Fruit fly (Drosophila melanogaster) whole organism, embryonic: ENCODE results near the gene Iyd.

Source experiments
- Antp ChIP-seq: fragments of 200-800 bp; sonication (Bioruptor generic); optimal IDR thresholded peaks from 3 replicates; lab custom pipeline; 2016; ENCODE audit warnings: missing biosample characterization, missing genetic modification characterization
- Asciz ChIP-seq: fragments of 200-800 bp; sonication (Bioruptor generic); optimal IDR thresholded peaks from 2 replicates; lab custom pipeline; 2017; ENCODE audit warnings: missing biosample characterization, mild to moderate bottlenecking, missing genetic modification characterization, missing genetic modification reagents
- CG10431 ChIP-seq: fragments of 200-800 bp; sonication (Bioruptor generic); optimal IDR thresholded peaks from 3 replicates; lab custom pipeline; 2018; ENCODE audit warnings: missing biosample characterization, mild to moderate bottlenecking, missing genetic modification characterization
- CG11093 ChIP-seq: fragments of 200-800 bp; sonication (Bioruptor generic); IDR thresholded peaks from 3 replicates; pipeline ENCODE4 v1.3.6; 2022; ENCODE audit warnings: missing biosample characterization, missing genetic modification characterization
- CG11247 ChIP-seq: fragments of 200-800 bp; sonication (Bioruptor generic); IDR thresholded peaks from 2 replicates; pipeline ENCODE4 v1.3.6; 2022; ENCODE audit warnings: missing biosample characterization, missing genetic modification characterization
- CG11723 ChIP-seq: fragments of 200-800 bp; sonication (Bioruptor generic); optimal IDR thresholded peaks from 2 replicates; lab custom pipeline; 2017; ENCODE audit warnings: missing biosample characterization, mild to moderate bottlenecking, missing genetic modification characterization
- CG12219 ChIP-seq: fragments of 200-800 bp; sonication (Bioruptor generic); optimal IDR thresholded peaks from 3 replicates; lab custom pipeline; 2018; ENCODE audit warnings: missing biosample characterization, mild to moderate bottlenecking, missing genetic modification characterization
- CG12659 ChIP-seq: fragments of 200-800 bp; sonication (Bioruptor generic); optimal IDR thresholded peaks from 3 replicates; lab custom pipeline; 2017; ENCODE audit warnings: mild to moderate bottlenecking, missing biosample characterization, missing genetic modification reagents, missing genetic modification characterization
- CG13123 ChIP-seq: fragments of 200-800 bp; sonication (Bioruptor generic); optimal IDR thresholded peaks from 2 replicates; lab custom pipeline; 2016; ENCODE audit warnings: missing biosample characterization, missing genetic modification characterization
- CG13296 ChIP-seq: fragments of 200-800 bp; sonication (Bioruptor generic); optimal IDR thresholded peaks from 3 replicates; lab custom pipeline; 2018; ENCODE audit warnings: missing biosample characterization, mild to moderate bottlenecking, missing genetic modification characterization
- CG1602 ChIP-seq: fragments of 200-800 bp; sonication (Bioruptor generic); optimal IDR thresholded peaks from 3 replicates; lab custom pipeline; 2016; ENCODE audit warnings: missing biosample characterization, missing genetic modification characterization
- CG16863 ChIP-seq: fragments of 200-800 bp; sonication (Bioruptor generic); optimal IDR thresholded peaks from 3 replicates; lab custom pipeline; 2016; ENCODE audit warnings: missing biosample characterization, missing genetic modification characterization
- CG17912 ChIP-seq: fragments of 200-800 bp; sonication (Bioruptor generic); optimal IDR thresholded peaks from 2 replicates; lab custom pipeline; 2018; ENCODE audit warnings: missing biosample characterization, mild to moderate bottlenecking, missing genetic modification characterization
- CG18476 ChIP-seq: fragments of 200-800 bp; sonication (Bioruptor generic); optimal IDR thresholded peaks from 2 replicates; lab custom pipeline; 2016; ENCODE audit warnings: missing biosample characterization, mild to moderate bottlenecking, missing genetic modification characterization
- CG2678 ChIP-seq: fragments of 200-800 bp; sonication (Bioruptor generic); optimal IDR thresholded peaks from 3 replicates; lab custom pipeline; 2019; ENCODE audit warnings: missing biosample characterization, mild to moderate bottlenecking, missing genetic modification characterization, moderate library complexity
- CG30020 ChIP-seq: fragments of 200-800 bp; optimal IDR thresholded peaks from 2 replicates; lab custom pipeline; 2019; ENCODE audit warnings: missing biosample characterization, mild to moderate bottlenecking, missing genetic modification characterization, moderate library complexity
- CG32767 ChIP-seq: fragments of 200-800 bp; sonication (Bioruptor generic); IDR thresholded peaks from 2 replicates; pipeline ENCODE4 v1.3.6; 2022; ENCODE audit warnings: missing biosample characterization, missing genetic modification characterization
- CG32772 ChIP-seq: fragments of 200-800 bp; sonication (Bioruptor generic); IDR thresholded peaks from 2 replicates; pipeline ENCODE4 v1.3.6; 2022; ENCODE audit warnings: missing biosample characterization, missing genetic modification characterization
- CG3281 ChIP-seq: fragments of 200-800 bp; sonication (Bioruptor generic); optimal IDR thresholded peaks from 3 replicates; lab custom pipeline; 2017; ENCODE audit warnings: missing biosample characterization, mild to moderate bottlenecking, missing genetic modification characterization
- CG34224 ChIP-seq: fragments of 200-800 bp; sonication (Bioruptor generic); IDR thresholded peaks from 3 replicates; pipeline ENCODE4 v1.3.6; 2022; ENCODE audit warnings: missing biosample characterization, missing genetic modification characterization; ENCODE audit not compliant: partially characterized antibody
- CG43689 ChIP-seq: fragments of 200-800 bp; sonication (Bioruptor generic); IDR thresholded peaks from 2 replicates; pipeline ENCODE4 v1.3.6; 2022; ENCODE audit warnings: missing biosample characterization, missing genetic modification characterization
- CG8478 ChIP-seq: fragments of >200 bp; optimal IDR thresholded peaks from 2 replicates; lab custom pipeline; 2018
- Chrac-16 ChIP-seq: fragments of 200-800 bp; sonication (Bioruptor generic); optimal IDR thresholded peaks from 3 replicates; lab custom pipeline; 2016; ENCODE audit warnings: missing biosample characterization, missing genetic modification characterization
- Deaf1 ChIP-seq: fragments of 200-800 bp; optimal IDR thresholded peaks from 3 replicates; lab custom pipeline; 2019; ENCODE audit warnings: missing biosample characterization, mild to moderate bottlenecking, missing genetic modification characterization, moderate library complexity
- Dip3 ChIP-seq: fragments of 200-800 bp; sonication (Bioruptor generic); optimal IDR thresholded peaks from 3 replicates; lab custom pipeline; 2016; ENCODE audit warnings: missing biosample characterization, missing genetic modification characterization
- Dll ChIP-seq: fragments of 200-800 bp; sonication (Bioruptor generic); IDR thresholded peaks from 4 replicates; pipeline ENCODE4 v1.3.6; 2022; ENCODE audit warnings: missing biosample characterization, missing genetic modification characterization; ENCODE audit not compliant: partially characterized antibody
- Fer2 ChIP-seq: fragments of 200-800 bp; sonication (Bioruptor generic); optimal IDR thresholded peaks from 2 replicates; lab custom pipeline; 2018; ENCODE audit warnings: missing biosample characterization, mild to moderate bottlenecking, missing genetic modification characterization, moderate library complexity
- Gug ChIP-seq: fragments of 200-800 bp; sonication (Bioruptor generic); IDR thresholded peaks from 4 replicates; pipeline ENCODE4 v1.3.6; 2022; ENCODE audit warnings: missing biosample characterization, missing genetic modification characterization
- Hey ChIP-seq: fragments of 200-800 bp; sonication (Bioruptor generic); optimal IDR thresholded peaks from 3 replicates; lab custom pipeline; 2018; ENCODE audit warnings: missing biosample characterization, mild to moderate bottlenecking, missing genetic modification characterization
- Hr3 ChIP-seq: fragments of 200-800 bp; sonication (Bioruptor generic); optimal IDR thresholded peaks from 3 replicates; lab custom pipeline; 2016; ENCODE audit warnings: missing biosample characterization, missing genetic modification characterization
- MESR4 ChIP-seq: fragments of 200-800 bp; sonication (Bioruptor generic); optimal IDR thresholded peaks from 2 replicates; lab custom pipeline; 2018; ENCODE audit warnings: missing biosample characterization, mild to moderate bottlenecking, missing genetic modification characterization, moderate library complexity
- Myb ChIP-seq: fragments of 200-800 bp; sonication (Bioruptor generic); optimal IDR thresholded peaks from 2 replicates; lab custom pipeline; 2016; ENCODE audit warnings: missing biosample characterization, missing genetic modification characterization
- Nf-YB ChIP-seq: fragments of 200-800 bp; sonication (Bioruptor generic); optimal IDR thresholded peaks from 3 replicates; lab custom pipeline; 2019; ENCODE audit warnings: missing biosample characterization, mild to moderate bottlenecking, missing genetic modification characterization, moderate library complexity
- Taf1 ChIP-seq: fragments of 200-800 bp; sonication (Bioruptor generic); IDR thresholded peaks from 2 replicates; pipeline ENCODE4 v1.3.6; 2022; ENCODE audit warnings: missing biosample characterization, missing genetic modification characterization
- Tbp ChIP-seq: fragments of >200 bp; optimal IDR thresholded peaks from 2 replicates; lab custom pipeline; 2018; ENCODE audit warnings: missing biosample characterization, missing genetic modification characterization
- Xrp1 ChIP-seq: fragments of 200-800 bp; sonication (Bioruptor generic); IDR thresholded peaks from 2 replicates; pipeline ENCODE4 v1.3.6; 2022; ENCODE audit warnings: missing biosample characterization, missing genetic modification characterization
- bigmax ChIP-seq: fragments of 200-800 bp; sonication (Bioruptor generic); optimal IDR thresholded peaks from 2 replicates; lab custom pipeline; 2018; ENCODE audit warnings: missing biosample characterization, mild to moderate bottlenecking, missing genetic modification characterization
- br ChIP-seq: fragments of >200 bp; optimal IDR thresholded peaks from 2 replicates; lab custom pipeline; 2017
- cwo ChIP-seq: fragments of 200-800 bp; sonication (Bioruptor generic); optimal IDR thresholded peaks from 3 replicates; lab custom pipeline; 2017; ENCODE audit warnings: missing biosample characterization, missing genetic modification characterization, mild to moderate bottlenecking, moderate library complexity, missing genetic modification reagents
- en ChIP-seq: fragments of 200-800 bp; sonication (Bioruptor generic); optimal IDR thresholded peaks from 2 replicates; lab custom pipeline; 2016; ENCODE audit warnings: missing biosample characterization, missing genetic modification characterization
- fru ChIP-seq: fragments of >200 bp; optimal IDR thresholded peaks from 2 replicates; lab custom pipeline; 2017
- lab ChIP-seq: fragments of 200-800 bp; sonication (Bioruptor generic); optimal IDR thresholded peaks from 3 replicates; lab custom pipeline; 2017; ENCODE audit warnings: missing biosample characterization, missing genetic modification characterization, mild to moderate bottlenecking, moderate library complexity, missing genetic modification reagents
- oc ChIP-seq: fragments of 200-800 bp; sonication (Bioruptor generic); optimal IDR thresholded peaks from 2 replicates; lab custom pipeline; 2018; ENCODE audit warnings: missing biosample characterization, mild to moderate bottlenecking, missing genetic modification characterization, moderate library complexity
- peb ChIP-seq: fragments of 200-800 bp; sonication (Bioruptor generic); IDR thresholded peaks from 2 replicates; pipeline ENCODE4 v1.3.6; 2022; ENCODE audit warnings: missing biosample characterization, missing genetic modification characterization
- pros ChIP-seq: fragments of 200-800 bp; sonication (Bioruptor generic); optimal IDR thresholded peaks from 3 replicates; lab custom pipeline; 2019; ENCODE audit warnings: missing biosample characterization, mild to moderate bottlenecking, missing genetic modification characterization, moderate library complexity
- row ChIP-seq: fragments of 200-800 bp; sonication (Bioruptor generic); IDR thresholded peaks from 3 replicates; pipeline ENCODE4 v1.3.6; 2022; ENCODE audit warnings: missing biosample characterization, missing genetic modification characterization
- tgo ChIP-seq: fragments of 200-800 bp; sonication (Bioruptor generic); IDR thresholded peaks from 3 replicates; pipeline ENCODE4 v1.3.6; 2022; ENCODE audit warnings: missing biosample characterization, missing genetic modification characterization
- toy ChIP-seq: fragments of 200-800 bp; sonication (Bioruptor generic); IDR thresholded peaks from 2 replicates; pipeline ENCODE4 v1.3.6; 2022; ENCODE audit warnings: missing biosample characterization, missing genetic modification characterization
- ttk ChIP-seq: fragments of 200-800 bp; sonication (Bioruptor generic); IDR thresholded peaks from 2 replicates; pipeline ENCODE4 v2.1.2; 2022; ENCODE audit warnings: missing biosample characterization, missing genetic modification characterization
- tx ChIP-seq: fragments of 200-800 bp; sonication (Bioruptor generic); optimal IDR thresholded peaks from 2 replicates; lab custom pipeline; 2016; ENCODE audit warnings: missing biosample characterization, missing genetic modification characterization
- vfl ChIP-seq: fragments of 200-800 bp; sonication (Bioruptor generic); optimal IDR thresholded peaks from 2 replicates; lab custom pipeline; 2016; ENCODE audit warnings: missing biosample characterization, missing genetic modification characterization

Gene Iyd

DNA sequence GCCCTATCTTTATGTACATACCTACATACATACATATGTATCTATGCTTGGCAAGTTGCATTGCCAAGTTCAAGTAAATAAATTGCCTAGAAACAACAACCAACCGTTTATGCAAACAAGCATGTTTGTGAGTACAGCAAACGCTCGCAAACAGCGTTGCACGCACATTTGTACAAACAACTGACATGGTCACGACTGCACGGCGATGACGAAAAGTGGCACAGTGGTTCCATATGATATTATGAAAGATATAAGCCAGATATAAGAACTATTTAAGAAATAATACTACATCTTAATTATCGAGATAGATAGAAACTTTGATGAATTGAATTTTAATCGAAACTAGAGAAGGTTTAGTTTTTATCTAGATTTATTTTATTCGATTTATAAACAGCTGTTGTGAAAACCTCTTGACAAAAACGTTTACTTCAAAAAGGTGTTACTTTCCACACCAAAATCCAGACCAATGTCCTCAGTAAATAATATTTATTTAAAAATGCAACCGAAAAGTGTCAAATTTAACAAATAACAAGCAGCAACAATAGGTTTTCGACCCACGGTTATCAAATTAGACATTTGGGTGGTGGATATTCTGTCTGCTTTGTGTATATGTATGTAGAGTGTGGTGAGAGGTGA is 6.1 kb downstream of the Iyd start (continued):
- no peak for TF ChIP-seq Tbp
- TF ChIP-seq Dip3 (GFP tag; lab: Kevin White, UChicago): peak; percentile 35
- TF ChIP-seq MESR4: no peak
- TF ChIP-seq CG17912 (GFP tag; lab: Kevin White, UChicago): no peak
- peak; percentile 87 for TF ChIP-seq CG16863 (GFP tag; lab: Kevin White, UChicago)
- TF ChIP-seq tx (GFP tag; lab: Kevin White, UChicago): peak; percentile 80
- peak; percentile 87 for TF ChIP-seq cwo
- peak; percentile 85 for TF ChIP-seq CG12219 (GFP tag; lab: Kevin White, UChicago)
- no peak for TF ChIP-seq br (lab: Kevin White, UChicago)
- peak; percentile 25; the same call in 1 of the 2 replicates for TF ChIP-seq CG43689 (GFP tag; lab: Robert Waterston, UW)
- peak; percentile 20 for TF ChIP-seq Hey
- peak; percentile 77 for TF ChIP-seq Deaf1 (tag; lab: Kevin White, UChicago)
- peak; percentile 89 for TF ChIP-seq lab (GFP tag; lab: Kevin White, UChicago)
- no peak for TF ChIP-seq CG8478
- TF ChIP-seq CG13123 (GFP tag; lab: Kevin White, UChicago): peak; percentile 75
- peak; percentile 91 for TF ChIP-seq Asciz (GFP tag; lab: Kevin White, UChicago)
- peak; percentile 72 for TF ChIP-seq CG30020
- TF ChIP-seq CG1602 (GFP tag; lab: Kevin White, UChicago): peak; percentile 87
- peak; percentile 81 for TF ChIP-seq oc (tag; lab: Kevin White, UChicago)
- TF ChIP-seq CG18476 (GFP tag; lab: Kevin White, UChicago): peak; percentile 91
- TF ChIP-seq en (GFP tag; lab: Kevin White, UChicago): peak; percentile 34
- peak; percentile 29 for TF ChIP-seq vfl
- no peak for TF ChIP-seq Fer2 (tag; lab: Kevin White, UChicago)
- peak; percentile 87 for TF ChIP-seq Xrp1 (GFP tag; lab: Robert Waterston, UW)
- TF ChIP-seq CG11723 (GFP tag; lab: Kevin White, UChicago): peak; percentile 91
- TF ChIP-seq row: peak; percentile 90
- peak; percentile 68 for TF ChIP-seq CG10431 (GFP tag; lab: Kevin White, UChicago)
- peak; percentile 91 for TF ChIP-seq Hr3 (GFP tag; lab: Kevin White, UChicago)
- no peak for TF ChIP-seq bigmax (GFP tag; lab: Kevin White, UChicago)
- peak; percentile 83 for TF ChIP-seq Nf-YB
- TF ChIP-seq CG12659 (GFP tag; lab: Kevin White, UChicago): peak; percentile 96
- peak; percentile 95 for TF ChIP-seq CG2678
- 0 out of 2 replicates have a peak, but pooled peaks have one; percentile 15 for TF ChIP-seq Taf1 (GFP tag; lab: Robert Waterston, UW)
- peak; percentile 74 for TF ChIP-seq CG32767 (GFP tag; lab: Robert Waterston, UW)
- TF ChIP-seq CG11093: peak; percentile 72
- TF ChIP-seq CG32772 (GFP tag; lab: Robert Waterston, UW): peak; percentile 59
- TF ChIP-seq pros (GFP tag; lab: Kevin White, UChicago): peak; percentile 27
- peak; percentile 58; the same call in 1 of the 2 replicates for TF ChIP-seq CG11247 (GFP tag; lab: Robert Waterston, UW)
- TF ChIP-seq ttk (GFP tag; lab: Robert Waterston, UW): peak; percentile 57
- no peak for TF ChIP-seq fru
- peak; percentile 39; the same call in 1 of the 2 replicates for TF ChIP-seq peb (GFP tag; lab: Robert Waterston, UW)
- 0 out of 2 replicates have a peak, but pooled peaks have one; percentile 8 for TF ChIP-seq toy (GFP tag; lab: Robert Waterston, UW)
- peak; percentile 90 for TF ChIP-seq CG13296 (GFP tag; lab: Kevin White, UChicago)
- TF ChIP-seq Dll (GFP tag; lab: Robert Waterston, UW): 0 out of 4 replicates have a peak, but pooled peaks have one; percentile 25
- peak; percentile 54; the same call in 3 of the 4 replicates for TF ChIP-seq Gug (GFP tag; lab: Robert Waterston, UW)
- peak; percentile 58 for TF ChIP-seq Antp (GFP tag; lab: Kevin White, UChicago)
- no peak for TF ChIP-seq CG34224 (GFP tag; lab: Robert Waterston, UW)
- TF ChIP-seq Myb (GFP tag; lab: Kevin White, UChicago): peak; percentile 57
- peak; percentile 79 for TF ChIP-seq CG3281 (GFP tag; lab: Kevin White, UChicago)
- TF ChIP-seq tgo: peak; percentile 83; the same call in 2 of the 3 replicates
- peak; percentile 91 for TF ChIP-seq Chrac-16 (GFP tag; lab: Kevin White, UChicago)
